Worm (Caenorhabditis elegans): ENCODE data around the gene bcl-7.

ce11 chrIII:5961560-5961959, 35.7 kb downstream of the bcl-7 start:
- TF ChIP-seq mdl-1 (tag; optimal IDR thresholded peaks at IDR 0.05), result no peak
- TF ChIP-seq lin-29 (GFP tag; IDR thresholded peaks at IDR 0.05), result no peak
- TF ChIP-seq pqm-1 (tag; optimal IDR thresholded peaks at IDR 0.05), result no peak
- TF ChIP-seq lin-13 (GFP tag; optimal IDR thresholded peaks at IDR 0.05), result no peak
- no peak for TF ChIP-seq F44E2.7 (GFP tag; IDR thresholded peaks at IDR 0.05)
- no peak for TF ChIP-seq egl-27 (tag; optimal IDR thresholded peaks at IDR 0.05)
- no peak for TF ChIP-seq zag-1 (tag; optimal IDR thresholded peaks at IDR 0.05)
- no peak for TF ChIP-seq lin-39 (tag; optimal IDR thresholded peaks at IDR 0.05)

Measured in whole organism, L4 larva.